Worm (Caenorhabditis elegans) whole organism, mixed stage, embryonic: ENCODE results near the gene Y61A9LA.3.

Experiments used
- cnd-1 ChIP-seq: fragments of 200-800 bp; sonication (Bioruptor generic); optimal IDR thresholded peaks from 2 replicates; lab custom pipeline; 2018; ENCODE audit warnings: mild to moderate bottlenecking, missing genetic modification characterization, missing compliant biosample characterization
- flh-1 ChIP-seq: fragments of 200-800 bp; sonication (Bioruptor generic); optimal IDR thresholded peaks from 2 replicates; lab custom pipeline; 2018; ENCODE audit warnings: mild to moderate bottlenecking, missing genetic modification characterization, moderate library complexity, missing compliant biosample characterization
- ham-2 ChIP-seq: fragments of 200-800 bp; sonication (Bioruptor generic); optimal IDR thresholded peaks from 2 replicates; lab custom pipeline; 2018; ENCODE audit warnings: mild to moderate bottlenecking, missing genetic modification characterization, missing compliant biosample characterization
- lin-13 ChIP-seq: fragments of 150-350 bp; optimal IDR thresholded peaks from 2 replicates; lab custom pipeline; 2014; ENCODE audit warnings: missing biosample characterization, missing genetic modification characterization
- unc-62 ChIP-seq: fragments of 150-350 bp; optimal IDR thresholded peaks from 2 replicates; lab custom pipeline; 2014; ENCODE audit warnings: missing biosample characterization, missing genetic modification reagents, missing genetic modification characterization

- TF ChIP-seq cnd-1 (no peak), lin-13 (tag; lab: Kevin White, UChicago) (no peak), flh-1 (GFP tag; lab: Kevin White, UChicago) (no peak), ham-2 (GFP tag; lab: Kevin White, UChicago) (no peak), unc-62 (GFP tag; lab: Kevin White, UChicago) (no peak)
Observed at ce11 chrV:4559701-4560100, 11.2 kb upstream of the Y61A9LA.3 start, which contains the start of gene Y61A9LA.7.
